Worm (Caenorhabditis elegans) whole organism, L1 larva: ENCODE measurements around the gene smrc-1.

Experiments
- C04F5.9 ChIP-seq: sonication (generic microtip); optimal IDR thresholded peaks from 2 replicates; lab custom pipeline; 2016; ENCODE audit warnings: missing genetic modification characterization, missing compliant biosample characterization
- C16A3.4 ChIP-seq: fragments of 150-350 bp; optimal IDR thresholded peaks from 2 replicates; lab custom pipeline; 2014; ENCODE audit warnings: missing biosample characterization, missing genetic modification characterization
- aha-1 ChIP-seq: fragments of 150-350 bp; optimal IDR thresholded peaks from 2 replicates; lab custom pipeline; 2014; ENCODE audit warnings: missing biosample characterization, missing genetic modification characterization
- ama-1 ChIP-seq: fragments of 150-350 bp; optimal IDR thresholded peaks from 2 replicates; lab custom pipeline; 2014
- blmp-1 ChIP-seq: fragments of 150-350 bp; optimal IDR thresholded peaks from 2 replicates; lab custom pipeline; 2014; ENCODE audit warnings: missing biosample characterization, missing genetic modification characterization
- ceh-8 ChIP-seq: fragments of 200-800 bp; sonication (Bioruptor generic); optimal IDR thresholded peaks from 2 replicates; lab custom pipeline; 2018; ENCODE audit warnings: mild to moderate bottlenecking, missing genetic modification characterization, moderate library complexity, missing compliant biosample characterization
- ceh-88 ChIP-seq: fragments of 200-800 bp; sonication (Bioruptor generic); IDR thresholded peaks from 2 replicates; pipeline ENCODE4 v1.3.6; 2022; ENCODE audit warnings: missing genetic modification characterization, missing compliant biosample characterization
- dsc-1 ChIP-seq: sonication (generic microtip); optimal IDR thresholded peaks from 2 replicates; lab custom pipeline; 2016; ENCODE audit warnings: mild to moderate bottlenecking, missing genetic modification characterization, missing compliant biosample characterization
- efl-1 ChIP-seq, 4 experiments: fragments of 150-350 bp; optimal IDR thresholded peaks in 3 of 4; peaks in 1 of 4; 1 replicate in 1 of 4; 2 replicates in 3 of 4; lab custom pipeline; 2014; ENCODE audit warnings: missing biosample characterization in 2 of 4, missing genetic modification characterization in 2 of 4, missing genetic modification reagents in 2 of 4
- egl-27 ChIP-seq, 2 experiments: fragments of 150-350 bp in 1 of 2; sonication (generic microtip); optimal IDR thresholded peaks; 3 replicates each; lab custom pipeline; 2017 to 2018; ENCODE audit warnings: missing biosample characterization in 2 of 2, missing genetic modification characterization in 2 of 2, missing genetic modification reagents in 2 of 2
- elt-3 ChIP-seq, 6 experiments: fragments of 150-350 bp in 1 of 6; sonication (generic microtip); optimal IDR thresholded peaks; 2 replicates each; lab custom pipeline; 2017 to 2018; ENCODE audit warnings: missing biosample characterization in 6 of 6, missing genetic modification characterization in 6 of 6, inconsistent platforms in 1 of 6
- ets-5 ChIP-seq: fragments of 200-800 bp; sonication (Bioruptor generic); IDR thresholded peaks from 2 replicates; pipeline ENCODE4 v1.3.6; 2022; ENCODE audit warnings: missing genetic modification characterization, missing compliant biosample characterization
- fkh-10 ChIP-seq: sonication (generic microtip); optimal IDR thresholded peaks from 2 replicates; lab custom pipeline; 2017; ENCODE audit warnings: missing biosample characterization, missing genetic modification reagents, missing genetic modification characterization
- fkh-4 ChIP-seq: sonication (generic microtip); optimal IDR thresholded peaks from 2 replicates; lab custom pipeline; 2016; ENCODE audit warnings: missing compliant biosample characterization, missing genetic modification characterization, borderline replicate concordance
- fkh-8 ChIP-seq: sonication (generic microtip); optimal IDR thresholded peaks from 2 replicates; lab custom pipeline; 2016; ENCODE audit warnings: mild to moderate bottlenecking, missing genetic modification characterization, missing compliant biosample characterization
- hlh-17 ChIP-seq: fragments of 200-800 bp; sonication (Bioruptor generic); optimal IDR thresholded peaks from 2 replicates; lab custom pipeline; 2018; ENCODE audit warnings: missing genetic modification characterization, mild to moderate bottlenecking, missing compliant biosample characterization, moderate library complexity, borderline replicate concordance
- hlh-4 ChIP-seq: sonication (generic microtip); optimal IDR thresholded peaks from 2 replicates; lab custom pipeline; 2016; ENCODE audit warnings: mild to moderate bottlenecking, missing genetic modification characterization, missing compliant biosample characterization
- jun-1 ChIP-seq: fragments of 150-350 bp; optimal IDR thresholded peaks from 2 replicates; lab custom pipeline; 2014; ENCODE audit warnings: missing biosample characterization, missing genetic modification reagents, missing genetic modification characterization
- lin-14 ChIP-seq: fragments of 200-800 bp; sonication (Bioruptor generic); optimal IDR thresholded peaks from 2 replicates; lab custom pipeline; 2018; ENCODE audit warnings: mild to moderate bottlenecking, missing genetic modification characterization, moderate library complexity, missing compliant biosample characterization
- lin-35 ChIP-seq, 2 experiments: fragments of 150-350 bp; optimal IDR thresholded peaks; 2 replicates each; lab custom pipeline; 2014; ENCODE audit warnings: missing biosample characterization in 2 of 2, missing genetic modification characterization in 2 of 2, missing genetic modification reagents in 2 of 2
- mab-9 ChIP-seq: fragments of 200-800 bp; sonication (Bioruptor generic); IDR thresholded peaks from 2 replicates; pipeline ENCODE4 v1.3.6; 2022; ENCODE audit warnings: missing genetic modification reagents, missing genetic modification characterization, missing compliant biosample characterization
- mdl-1 ChIP-seq, 2 experiments: fragments of 150-350 bp; optimal IDR thresholded peaks; 2 replicates each; lab custom pipeline; 2014 to 2017; ENCODE audit warnings: missing biosample characterization in 2 of 2, missing genetic modification characterization in 2 of 2, inconsistent platforms in 1 of 2
- mep-1 ChIP-seq: fragments of 150-350 bp; optimal IDR thresholded peaks from 2 replicates; lab custom pipeline; 2014; ENCODE audit warnings: missing biosample characterization, missing genetic modification characterization
- nhr-11 ChIP-seq: fragments of 150-350 bp; optimal IDR thresholded peaks from 2 replicates; lab custom pipeline; 2014; ENCODE audit warnings: missing biosample characterization, missing genetic modification characterization
- nhr-12 ChIP-seq: sonication (generic microtip); optimal IDR thresholded peaks from 2 replicates; lab custom pipeline; 2017; ENCODE audit warnings: missing biosample characterization, missing genetic modification characterization
- nhr-19 ChIP-seq: fragments of 200-800 bp; sonication (Bioruptor generic); conservative IDR thresholded peaks from 2 replicates; pipeline ENCODE4 v1.3.6; 2022; ENCODE audit warnings: missing genetic modification characterization, missing compliant biosample characterization
- nhr-20 ChIP-seq: sonication (generic microtip); optimal IDR thresholded peaks from 2 replicates; lab custom pipeline; 2016; ENCODE audit warnings: mild to moderate bottlenecking, missing genetic modification characterization, missing compliant biosample characterization
- nhr-28 ChIP-seq: fragments of 150-350 bp; optimal IDR thresholded peaks from 2 replicates; lab custom pipeline; 2014; ENCODE audit warnings: missing biosample characterization, missing genetic modification characterization
- nhr-71 ChIP-seq: sonication (generic microtip); optimal IDR thresholded peaks from 2 replicates; lab custom pipeline; 2016; ENCODE audit warnings: mild to moderate bottlenecking, missing genetic modification characterization, moderate library complexity, missing compliant biosample characterization
- nhr-76 ChIP-seq: sonication (generic microtip); optimal IDR thresholded peaks from 2 replicates; lab custom pipeline; 2017; ENCODE audit warnings: missing biosample characterization, missing genetic modification characterization
- nhr-84 ChIP-seq: sonication (generic microtip); optimal IDR thresholded peaks from 2 replicates; lab custom pipeline; 2017; ENCODE audit warnings: missing biosample characterization, missing genetic modification characterization
- nhr-85 ChIP-seq: sonication (generic microtip); peaks from one replicate; lab custom pipeline; 2016; ENCODE audit warnings: missing genetic modification characterization, inconsistent platforms, missing compliant biosample characterization
- nhr-90 ChIP-seq: sonication (generic microtip); optimal IDR thresholded peaks from 2 replicates; lab custom pipeline; 2016; ENCODE audit warnings: mild to moderate bottlenecking, missing genetic modification characterization, missing compliant biosample characterization; ENCODE audit not compliant: poor library complexity
- pqm-1 ChIP-seq: sonication (generic microtip); optimal IDR thresholded peaks from 3 replicates; lab custom pipeline; 2017; ENCODE audit warnings: missing biosample characterization, missing genetic modification characterization
- rnt-1 ChIP-seq: sonication (generic microtip); optimal IDR thresholded peaks from 2 replicates; lab custom pipeline; 2016; ENCODE audit warnings: mild to moderate bottlenecking, missing genetic modification characterization, moderate library complexity, missing compliant biosample characterization
- skn-1 ChIP-seq: fragments of 150-350 bp; optimal IDR thresholded peaks from 2 replicates; lab custom pipeline; 2014; ENCODE audit warnings: missing biosample characterization, missing genetic modification characterization
- swsn-7 ChIP-seq: sonication (generic microtip); optimal IDR thresholded peaks from 2 replicates; lab custom pipeline; 2016; ENCODE audit warnings: missing genetic modification characterization, missing compliant biosample characterization
- tbx-2 ChIP-seq: sonication (generic microtip); optimal IDR thresholded peaks from 2 replicates; lab custom pipeline; 2016; ENCODE audit warnings: missing genetic modification characterization, missing compliant biosample characterization
- unc-130 ChIP-seq: fragments of 150-350 bp; optimal IDR thresholded peaks from 2 replicates; lab custom pipeline; 2017; ENCODE audit warnings: missing biosample characterization, missing genetic modification characterization, inconsistent platforms
- unc-98 ChIP-seq: fragments of 200-800 bp; sonication (Bioruptor generic); IDR thresholded peaks from 2 replicates; pipeline ENCODE4 v1.3.6; 2022; ENCODE audit warnings: missing genetic modification characterization, missing compliant biosample characterization
- vab-15 ChIP-seq: sonication (generic microtip); optimal IDR thresholded peaks from 2 replicates; lab custom pipeline; 2017; ENCODE audit warnings: missing genotype, mild to moderate bottlenecking, missing genetic modification characterization, missing compliant biosample characterization
- xbp-1 ChIP-seq: sonication (generic microtip); optimal IDR thresholded peaks from 2 replicates; lab custom pipeline; 2016; ENCODE audit warnings: missing genetic modification characterization, missing compliant biosample characterization
- zag-1 ChIP-seq: fragments of 150-350 bp; optimal IDR thresholded peaks from 2 replicates; lab custom pipeline; 2014; ENCODE audit warnings: missing biosample characterization, missing genetic modification characterization
- zip-4 ChIP-seq: fragments of 200-800 bp; sonication (Bioruptor generic); optimal IDR thresholded peaks from 2 replicates; lab custom pipeline; 2018; ENCODE audit warnings: mild to moderate bottlenecking, missing genetic modification characterization, moderate library complexity, missing compliant biosample characterization

smrc-1 gene

DNA sequence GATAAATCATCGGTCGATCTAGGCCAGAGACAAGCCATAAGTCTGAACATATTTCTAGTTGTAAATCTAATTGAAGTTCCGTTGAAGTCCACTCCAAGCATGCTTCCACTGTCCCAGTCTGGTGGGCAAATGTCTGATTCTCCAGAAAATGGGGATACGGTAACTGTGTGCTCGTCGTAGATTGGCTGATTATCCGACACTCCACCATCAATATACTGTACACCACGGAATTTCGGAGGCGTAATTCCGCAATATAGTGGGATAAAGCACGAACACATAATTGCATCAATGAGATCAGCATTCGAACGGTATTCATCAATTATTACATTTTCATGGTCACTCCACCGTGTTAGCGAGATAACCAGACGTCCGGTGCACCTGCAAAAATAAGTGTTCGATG lies 27.5 kb downstream of the smrc-1 start:
- TF ChIP-seq nhr-20 (tag; lab: Kevin White, UChicago) (no peak), nhr-85 (peak; percentile 75)

DNA sequence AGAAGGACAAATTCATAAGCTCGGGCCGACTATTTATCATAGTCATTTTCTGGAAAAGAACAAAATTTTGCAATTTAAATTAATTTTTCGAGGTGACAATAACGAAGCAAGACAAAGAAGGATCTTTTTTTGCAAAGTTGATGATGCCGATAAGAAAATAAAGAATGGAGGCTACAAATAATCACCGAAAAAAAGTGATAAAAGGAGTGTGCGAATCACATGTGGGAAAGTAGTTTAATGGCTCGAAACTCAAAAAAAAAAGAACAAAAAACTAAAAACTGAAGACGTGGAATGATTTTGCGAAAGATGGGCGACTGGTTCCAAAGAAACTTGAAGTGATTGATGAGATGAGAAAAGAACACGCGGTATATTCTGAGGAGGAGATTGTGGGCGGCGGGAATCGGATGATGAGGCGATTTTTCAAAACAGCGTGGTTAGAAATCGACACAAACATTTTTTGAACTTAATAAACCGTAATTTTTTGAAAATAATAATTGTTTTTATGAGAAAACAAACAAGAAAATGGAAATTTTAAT lies 28.7 kb downstream of the smrc-1 start, which contains the start of gene atgl-1:
atgl-1 (minus strand) TSS at position 51 of the 536 bp plus-strand sequence.
- peak; percentile 62 for TF ChIP-seq lin-14 (GFP tag; lab: Kevin White, UChicago)
- TF ChIP-seq nhr-71 (tag; lab: Kevin White, UChicago): peak; percentile 37
- peak; percentile 46 for TF ChIP-seq blmp-1
- peak; percentile 3 for TF ChIP-seq nhr-20 (tag; lab: Kevin White, UChicago)
- TF ChIP-seq nhr-85: peak; percentile 84
- no peak for TF ChIP-seq efl-1 (optimal IDR thresholded peaks at IDR 0.05; lab: Kevin White, UChicago)
- TF ChIP-seq efl-1 (GFP tag; optimal IDR thresholded peaks at IDR 0.05 in 1 of 2; lab: Kevin White, UChicago): peak in 1 of 2 experiments; percentile 51
- no peak for TF ChIP-seq zag-1
- TF ChIP-seq mab-9 (GFP tag; lab: Robert Waterston, UW): no peak
- no peak for TF ChIP-seq nhr-28 (tag; lab: Kevin White, UChicago)
- TF ChIP-seq elt-3 (tag; optimal IDR thresholded peaks at IDR 0.05; lab: Kevin White, UChicago): peak in 1 of 6 experiments; percentile 18

DNA sequence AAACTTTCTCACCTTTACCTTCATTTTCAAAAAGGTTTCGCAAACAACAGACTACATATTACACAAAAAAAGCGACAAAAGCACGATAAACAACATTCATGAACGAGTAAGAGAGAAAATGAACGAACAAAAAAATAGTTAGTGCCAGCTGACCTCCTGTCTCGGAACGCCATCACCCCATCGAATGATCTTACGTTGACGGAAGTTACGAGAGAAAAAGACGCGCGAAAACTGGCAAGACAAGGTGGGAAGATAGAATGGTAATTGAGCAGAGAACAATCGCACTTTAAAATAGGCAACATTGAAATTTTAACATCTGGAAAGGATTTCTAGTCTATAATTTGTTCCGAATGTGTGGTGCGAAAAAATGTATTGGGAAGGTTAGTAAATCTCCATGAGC lies 29.5 kb downstream of the smrc-1 start:
- TF ChIP-seq mep-1 (tag; lab: Kevin White, UChicago) (peak; percentile 32), nhr-90 (tag; lab: Kevin White, UChicago) (peak; percentile 14), unc-130 (tag; lab: Kevin White, UChicago) (no peak), ama-1 (lab: Kevin White, UChicago) (peak; percentile 65), C04F5.9 (no peak), rnt-1 (peak; percentile 10), fkh-4 (peak; percentile 42), nhr-19 (GFP tag; lab: Robert Waterston, UW) (peak; percentile 42), lin-35 (GFP tag; optimal IDR thresholded peaks at IDR 0.05; lab: Kevin White, UChicago) (peak in 1 of 2 experiments; percentile 45), dsc-1 (peak; percentile 69), blmp-1 (peak; percentile 50), elt-3 (tag; optimal IDR thresholded peaks at IDR 0.05; lab: Kevin White, UChicago) (peak in 1 of 6 experiments; percentile 6), lin-14 (GFP tag; lab: Kevin White, UChicago) (peak; percentile 34), nhr-20 (tag; lab: Kevin White, UChicago) (no peak)

DNA sequence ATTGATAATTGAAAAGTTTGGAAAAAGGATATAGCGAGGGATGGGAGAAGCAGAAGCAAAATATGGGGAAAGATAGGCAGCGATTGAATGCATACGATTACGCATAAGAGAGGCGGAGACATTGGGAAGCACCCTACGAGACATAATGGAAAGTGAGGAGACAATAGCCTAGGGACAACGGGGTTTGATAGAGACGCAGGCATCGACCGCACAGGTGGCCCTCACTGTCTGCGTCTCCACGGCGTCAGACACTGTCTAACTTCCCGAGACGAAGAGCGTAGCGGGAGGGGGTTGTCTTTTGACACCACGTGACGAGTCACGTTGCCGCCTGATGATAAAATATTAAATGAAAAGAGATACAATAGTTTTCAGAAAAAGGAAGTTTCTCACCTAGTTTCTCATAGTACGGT lies 30.3 kb downstream of the smrc-1 start:
- TF ChIP-seq fkh-10 (peak; percentile 54), ceh-88 (GFP tag; lab: Robert Waterston, UW) (peak; percentile 80), ets-5 (GFP tag; lab: Robert Waterston, UW) (no peak), C04F5.9 (peak; percentile 76), nhr-76 (tag; lab: Kevin White, UChicago) (no peak), vab-15 (peak; percentile 24), skn-1 (peak; percentile 83), nhr-28 (tag; lab: Kevin White, UChicago) (no peak), lin-14 (GFP tag; lab: Kevin White, UChicago) (peak; percentile 98), ama-1 (lab: Kevin White, UChicago) (no peak), zip-4 (GFP tag; lab: Kevin White, UChicago) (peak; percentile 77), aha-1 (peak; percentile 59), swsn-7 (tag; lab: Kevin White, UChicago) (peak; percentile 96), fkh-8 (tag; lab: Kevin White, UChicago) (peak; percentile 92), xbp-1 (peak; percentile 91), egl-27 (tag; optimal IDR thresholded peaks at IDR 0.05; lab: Kevin White, UChicago) (peak; percentile 51 to 73), pqm-1 (no peak), C16A3.4 (tag; lab: Kevin White, UChicago) (no peak), nhr-19 (GFP tag; lab: Robert Waterston, UW) (peak; percentile 96), mdl-1 (tag; optimal IDR thresholded peaks at IDR 0.05; lab: Kevin White, UChicago) (peak; percentile 68 to 98), zag-1 (no peak), nhr-84 (tag; lab: Kevin White, UChicago) (no peak), jun-1 (tag; lab: Kevin White, UChicago) (peak; percentile 90), hlh-17 (no peak), dsc-1 (peak; percentile 91), nhr-90 (tag; lab: Kevin White, UChicago) (peak; percentile 98), nhr-12 (tag; lab: Kevin White, UChicago) (no peak), nhr-11 (peak; percentile 85), ceh-8 (GFP tag; lab: Kevin White, UChicago) (peak; percentile 52), nhr-71 (tag; lab: Kevin White, UChicago) (peak; percentile 99), unc-98 (GFP tag; lab: Robert Waterston, UW) (peak; percentile 85), nhr-85 (peak; percentile 99), hlh-4 (tag; lab: Kevin White, UChicago) (peak; percentile 23), tbx-2 (tag; lab: Kevin White, UChicago) (peak; percentile 96)
